Worm (Caenorhabditis elegans): ENCODE measurements around the gene Y46G5A.15.

DNA sequence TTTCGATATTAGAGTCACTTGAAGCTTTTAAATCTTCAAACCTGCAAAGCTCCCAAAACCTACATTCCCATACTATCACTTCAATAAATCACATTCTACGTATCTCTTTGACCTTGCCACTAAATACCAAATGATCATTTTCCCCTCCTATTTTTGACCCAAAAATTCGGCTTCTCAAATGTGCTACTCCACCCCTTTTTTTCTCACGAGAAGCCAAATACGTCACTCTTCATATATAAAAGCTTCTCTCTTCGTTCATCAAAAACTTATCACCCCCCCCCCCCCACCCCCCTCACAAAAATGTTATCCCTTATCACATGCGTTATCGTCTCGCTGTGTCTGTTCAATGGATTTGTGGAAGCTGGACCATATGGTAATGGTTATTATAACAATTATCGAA lies 41.5 kb upstream of the Y46G5A.15 start, which contains the start of gene Y46G5A.38:
- no peak for TF ChIP-seq ref-1 (GFP tag; conservative IDR thresholded peaks at IDR 0.05)
- TF ChIP-seq klf-2 (GFP tag; conservative IDR thresholded peaks at IDR 0.05): no peak
